Worm (Caenorhabditis elegans): ENCODE measurements around the gene ZC204.14.

ZC204.14 gene

DNA sequence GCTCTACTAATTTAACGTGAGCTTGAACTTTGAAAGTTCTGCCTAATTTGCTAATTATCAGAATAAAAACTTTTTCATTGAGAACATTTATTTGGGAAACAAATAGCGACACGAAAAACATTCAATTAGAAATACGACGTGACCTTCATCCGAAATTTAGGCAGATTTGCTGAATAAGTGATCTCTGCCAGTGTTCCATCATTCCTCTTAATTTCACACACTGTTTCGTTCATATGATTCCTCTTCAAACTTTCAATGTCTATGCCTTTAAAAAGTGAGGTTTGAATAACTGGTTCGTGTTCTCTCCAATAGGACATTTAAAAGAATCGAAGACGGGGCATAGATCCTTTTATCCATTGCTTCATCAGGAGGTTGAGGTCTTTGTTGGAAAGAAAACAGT is 12.2 kb downstream of the ZC204.14 start, which contains the start of gene fbxb-20 (continued):
- TF ChIP-seq ama-1 (optimal IDR thresholded peaks at IDR 0.05) (no peak), ama-1 (GFP tag; optimal IDR thresholded peaks at IDR 0.05) (no peak)

DNA sequence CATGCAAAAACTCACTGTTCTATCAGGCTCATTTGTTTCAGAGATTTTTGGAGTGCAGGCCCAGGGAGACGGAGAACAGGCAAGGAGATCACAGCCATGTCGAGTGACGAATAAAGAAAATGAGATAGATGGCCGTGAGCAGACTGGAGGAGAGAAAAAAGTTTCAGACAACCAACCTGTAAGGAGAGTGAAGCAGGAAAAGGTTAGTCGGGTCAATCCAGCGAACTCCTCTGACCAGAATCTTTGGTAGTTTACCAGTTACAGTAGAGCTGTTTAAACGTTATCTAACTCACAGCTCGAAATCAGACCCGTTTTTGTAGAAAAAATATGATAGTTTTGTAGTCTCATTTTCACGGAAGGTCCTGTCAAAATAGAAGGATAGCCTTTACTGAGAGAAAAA is 14.0 kb downstream of the ZC204.14 start, which contains the start of gene fbxb-21:
Gene fbxb-21, minus strand, starts transcription at position 101 of the 400 bp plus-strand sequence.
- no peak for TF ChIP-seq ceh-79 (tag; optimal IDR thresholded peaks at IDR 0.05)
- no peak for TF ChIP-seq lsl-1 (GFP tag; optimal IDR thresholded peaks at IDR 0.05)
- no peak for TF ChIP-seq F52B5.7 (tag; optimal IDR thresholded peaks at IDR 0.05)
- TF ChIP-seq B0019.2 (GFP tag; conservative IDR thresholded peaks at IDR 0.05) = no peak

DNA sequence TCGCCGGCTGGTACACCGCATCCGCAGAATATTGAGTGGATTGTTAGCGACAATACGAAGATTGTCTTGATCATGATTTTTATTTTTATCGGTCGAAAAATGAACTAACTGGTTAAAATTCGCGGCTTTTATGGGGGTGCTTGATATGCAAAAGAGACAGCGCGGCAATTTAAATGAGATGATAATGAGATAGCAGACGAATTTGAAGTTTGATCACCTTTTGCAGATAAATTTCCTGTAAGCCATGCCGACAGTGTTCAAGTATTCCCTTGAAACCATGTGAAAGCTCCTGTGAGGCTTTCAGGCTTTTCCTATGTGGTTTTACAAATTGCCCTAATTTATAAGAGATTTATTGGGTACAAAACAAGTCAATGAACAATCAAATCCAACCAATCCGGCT is 16.6 kb downstream of the ZC204.14 start, which contains the start of gene ZC204.17:
Gene ZC204.17, minus strand, starts transcription at position 101 of the 400 bp plus-strand sequence.
- TF ChIP-seq cebp-2 (GFP tag; IDR thresholded peaks at IDR 0.05) (no peak), let-607 (tag; optimal IDR thresholded peaks at IDR 0.05) (no peak), Y95B8A.8 (GFP tag; IDR thresholded peaks at IDR 0.05) (no peak), attf-6 (GFP tag; IDR thresholded peaks at IDR 0.05) (no peak), egl-18 (GFP tag; IDR thresholded peaks at IDR 0.05) (no peak), F10E7.11 (tag; optimal IDR thresholded peaks at IDR 0.05) (no peak), Y79H2A.3 (GFP tag; conservative IDR thresholded peaks at IDR 0.05) (no peak), lin-35 (GFP tag; optimal IDR thresholded peaks at IDR 0.05) (no peak), mes-4 (tag; optimal IDR thresholded peaks at IDR 0.05) (no peak), snpc-3.4 (tag; optimal IDR thresholded peaks at IDR 0.05) (no peak), bed-2 (GFP tag; IDR thresholded peaks at IDR 0.05) (no peak), rec-8 (tag; optimal IDR thresholded peaks at IDR 0.05) (no peak), F55B11.4 (tag; optimal IDR thresholded peaks at IDR 0.05; ENCODE audit: borderline replicate concordance, insufficient read depth) (no peak), madf-6 (GFP tag; IDR thresholded peaks at IDR 0.05) (no peak), cebp-1 (GFP tag; IDR thresholded peaks at IDR 0.05) (no peak), cebp-1 (tag; optimal IDR thresholded peaks at IDR 0.05) (no peak)

DNA sequence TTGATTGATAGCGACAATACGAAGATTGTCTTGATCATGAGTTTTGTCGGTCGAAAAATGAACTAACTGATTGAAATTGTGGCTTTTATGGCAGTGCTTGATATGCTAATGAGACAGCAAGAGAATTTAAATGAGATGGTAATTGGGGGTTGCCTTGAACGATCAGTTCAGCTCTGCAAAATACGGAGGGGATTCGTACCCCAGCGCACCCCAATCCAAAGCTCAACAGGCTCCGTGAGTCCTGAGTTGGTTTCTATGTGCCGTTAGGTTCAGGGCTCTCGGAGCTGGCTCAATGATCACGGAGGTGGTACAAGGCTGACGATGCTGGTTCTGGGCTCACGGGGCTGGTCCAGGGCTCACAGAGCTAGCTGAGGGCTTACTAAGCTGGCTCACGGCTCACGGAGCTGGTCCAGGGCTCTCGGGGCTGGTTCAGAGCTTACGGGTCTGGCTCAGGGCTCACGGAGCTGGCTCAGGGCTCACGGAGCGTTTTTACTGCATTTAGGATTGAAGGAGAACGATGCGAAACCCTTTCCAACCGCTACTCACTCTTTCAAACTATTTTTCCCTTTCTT is 17.9 kb downstream of the ZC204.14 start, which contains the start of gene ZC204.6:
Gene ZC204.6, minus strand, starts transcription at position 51 of the 572 bp plus-strand sequence.
- no peak; the same call in 1 of the 2 replicates for TF ChIP-seq egrh-3 (GFP tag; IDR thresholded peaks at IDR 0.05)
- peak; percentile 84 for TF ChIP-seq zfh-2 (GFP tag; conservative IDR thresholded peaks at IDR 0.05)

DNA sequence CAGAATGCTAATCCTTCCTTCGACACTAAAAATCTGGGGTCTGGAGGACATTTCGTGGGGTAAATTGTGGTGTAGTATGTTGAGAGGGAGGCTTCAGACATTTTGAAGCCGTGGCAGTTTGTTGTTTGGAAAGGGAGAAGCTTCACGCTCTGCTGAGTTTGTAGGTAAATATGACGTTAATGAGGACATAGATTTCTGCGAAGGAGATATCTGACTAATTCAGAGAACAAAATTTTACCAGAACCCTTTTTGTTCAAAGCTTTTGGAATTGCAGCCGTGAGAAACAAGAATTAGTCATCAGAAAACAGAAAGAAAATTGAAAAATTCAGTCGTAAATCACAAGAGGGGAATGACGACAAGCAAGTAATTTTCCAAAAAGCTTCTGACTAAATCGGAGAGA is 22.3 kb downstream of the ZC204.14 start, which contains the start of gene srh-72:
Gene srh-72, minus strand, starts transcription at position 101 of the 400 bp plus-strand sequence.
- TF ChIP-seq C17E4.6 (GFP tag; IDR thresholded peaks at IDR 0.05) = no peak
- no peak for TF ChIP-seq mxl-1 (tag; optimal IDR thresholded peaks at IDR 0.05)
- TF ChIP-seq akir-1 (GFP tag; optimal IDR thresholded peaks at IDR 0.05) = no peak
- no peak for TF ChIP-seq atf-7 (tag; optimal IDR thresholded peaks at IDR 0.05)
- TF ChIP-seq B0336.3 (GFP tag; IDR thresholded peaks at IDR 0.05) = no peak
- TF ChIP-seq lin-54 (GFP tag; optimal IDR thresholded peaks at IDR 0.05) = no peak
- no peak for TF ChIP-seq F39B2.1 (GFP tag; IDR thresholded peaks at IDR 0.05)
- TF ChIP-seq hrde-1 (tag; optimal IDR thresholded peaks at IDR 0.05; ENCODE audit: borderline replicate concordance) = no peak
- no peak for TF ChIP-seq B0035.1 (tag; optimal IDR thresholded peaks at IDR 0.05)
- no peak for TF ChIP-seq F57A8.1 (GFP tag; optimal IDR thresholded peaks at IDR 0.05)
- TF ChIP-seq mes-4 (tag; optimal IDR thresholded peaks at IDR 0.05) = no peak
- TF ChIP-seq K12H6.12 (tag; optimal IDR thresholded peaks at IDR 0.05) = no peak
- no peak for TF ChIP-seq egrh-3 (GFP tag; IDR thresholded peaks at IDR 0.05)
- TF ChIP-seq ceh-91 (GFP tag; IDR thresholded peaks at IDR 0.05) = no peak
- no peak for TF ChIP-seq cebp-1 (GFP tag; IDR thresholded peaks at IDR 0.05)
- TF ChIP-seq cebp-1 (tag; optimal IDR thresholded peaks at IDR 0.05) = no peak
